Fruit fly (Drosophila melanogaster) whole organism, embryonic: ENCODE measurements around the gene Srp14.
A peak's percentile ranks its signal among the peaks of the same experiment; 100 is the strongest.

ENCODE experiments used
- Asciz ChIP-seq: fragments of 200-800 bp; sonication (Bioruptor generic); optimal IDR thresholded peaks from 2 replicates; lab custom pipeline; 2017; ENCODE audit warnings: missing biosample characterization, mild to moderate bottlenecking, missing genetic modification characterization, missing genetic modification reagents
- Blimp-1 ChIP-seq: fragments of 200-800 bp; sonication (Bioruptor generic); optimal IDR thresholded peaks from 3 replicates; lab custom pipeline; 2018; ENCODE audit warnings: missing biosample characterization, missing genetic modification characterization, mild to moderate bottlenecking, moderate library complexity, missing genetic modification reagents
- CG11085 ChIP-seq: fragments of 200-800 bp; sonication (Bioruptor generic); IDR thresholded peaks from 2 replicates; pipeline ENCODE4 v1.3.6; 2022; ENCODE audit warnings: missing biosample characterization, missing genetic modification characterization
- CG14710 ChIP-seq: fragments of 200-800 bp; sonication (Bioruptor generic); optimal IDR thresholded peaks from 3 replicates; lab custom pipeline; 2019; ENCODE audit warnings: missing biosample characterization, mild to moderate bottlenecking, missing genetic modification characterization, moderate library complexity
- CG14860 ChIP-seq: fragments of 200-800 bp; sonication (Bioruptor generic); IDR thresholded peaks from 3 replicates; pipeline ENCODE4 v1.3.6; 2022; ENCODE audit warnings: missing biosample characterization, missing genetic modification characterization; ENCODE audit not compliant: partially characterized antibody
- CG15011 ChIP-seq: fragments of 200-800 bp; sonication (Bioruptor generic); optimal IDR thresholded peaks from 3 replicates; lab custom pipeline; 2018; ENCODE audit warnings: missing biosample characterization, mild to moderate bottlenecking, missing genetic modification characterization
- CG15073 ChIP-seq: fragments of 200-800 bp; sonication (Bioruptor generic); optimal IDR thresholded peaks from 2 replicates; lab custom pipeline; 2016; ENCODE audit warnings: missing biosample characterization, missing genetic modification characterization
- CG1647 ChIP-seq: fragments of 200-800 bp; sonication (Bioruptor generic); optimal IDR thresholded peaks from 3 replicates; lab custom pipeline; 2016; ENCODE audit warnings: missing biosample characterization, missing genetic modification characterization
- CG16863 ChIP-seq: fragments of 200-800 bp; sonication (Bioruptor generic); optimal IDR thresholded peaks from 3 replicates; lab custom pipeline; 2016; ENCODE audit warnings: missing biosample characterization, missing genetic modification characterization
- CG17359 ChIP-seq: fragments of 200-800 bp; sonication (Bioruptor generic); optimal IDR thresholded peaks from 3 replicates; lab custom pipeline; 2018; ENCODE audit warnings: missing biosample characterization, mild to moderate bottlenecking, missing genetic modification characterization, moderate library complexity
- CG18011 ChIP-seq: fragments of 200-800 bp; sonication (Bioruptor generic); optimal IDR thresholded peaks from 2 replicates; lab custom pipeline; 2017; ENCODE audit warnings: missing biosample characterization, missing genetic modification characterization, mild to moderate bottlenecking, moderate library complexity, missing genotype
- CG33213 ChIP-seq: fragments of 200-800 bp; sonication (Bioruptor generic); optimal IDR thresholded peaks from 3 replicates; lab custom pipeline; 2016; ENCODE audit warnings: missing biosample characterization, missing genetic modification characterization
- CG34422 ChIP-seq: fragments of 200-800 bp; sonication (Bioruptor generic); IDR thresholded peaks from 3 replicates; pipeline ENCODE4 v1.3.6; 2022; ENCODE audit warnings: missing biosample characterization, missing genetic modification characterization
- CG42726 ChIP-seq: fragments of 200-800 bp; sonication (Bioruptor generic); IDR thresholded peaks from 2 replicates; pipeline ENCODE4 v1.3.6; 2022; ENCODE audit warnings: missing biosample characterization, missing genetic modification characterization; ENCODE audit not compliant: partially characterized antibody
- CG4328 ChIP-seq: fragments of 200-800 bp; sonication (Bioruptor generic); optimal IDR thresholded peaks from 3 replicates; lab custom pipeline; 2017; ENCODE audit warnings: missing biosample characterization, missing genetic modification reagents, missing genetic modification characterization
- CG8089 ChIP-seq: fragments of 200-800 bp; sonication (Bioruptor generic); optimal IDR thresholded peaks from 3 replicates; lab custom pipeline; 2016; ENCODE audit warnings: missing biosample characterization, missing genetic modification characterization
- CG9932 ChIP-seq: fragments of 200-800 bp; sonication (Bioruptor generic); IDR thresholded peaks from 2 replicates; pipeline ENCODE4 v1.3.6; 2022; ENCODE audit warnings: missing biosample characterization, missing genetic modification characterization
- Camta ChIP-seq: fragments of 200-800 bp; sonication (Bioruptor generic); optimal IDR thresholded peaks from 2 replicates; lab custom pipeline; 2016; ENCODE audit warnings: missing biosample characterization, missing genetic modification characterization
- CrebB ChIP-seq: fragments of 200-800 bp; sonication (Bioruptor generic); optimal IDR thresholded peaks from 3 replicates; lab custom pipeline; 2018; ENCODE audit warnings: missing biosample characterization, mild to moderate bottlenecking, missing genetic modification characterization
- Dip2 ChIP-seq: fragments of 200-800 bp; sonication (Bioruptor generic); IDR thresholded peaks from 2 replicates; pipeline ENCODE4 v1.3.6; 2022; ENCODE audit warnings: missing biosample characterization, missing genetic modification characterization
- Dip3 ChIP-seq: fragments of 200-800 bp; sonication (Bioruptor generic); optimal IDR thresholded peaks from 3 replicates; lab custom pipeline; 2016; ENCODE audit warnings: missing biosample characterization, missing genetic modification characterization
- Mrtf ChIP-seq: fragments of 200-800 bp; sonication (Bioruptor generic); IDR thresholded peaks from 3 replicates; pipeline ENCODE4 v1.3.6; 2022; ENCODE audit warnings: missing biosample characterization, missing genetic modification characterization
- Side ChIP-seq: fragments of 200-800 bp; sonication (Bioruptor generic); optimal IDR thresholded peaks from 2 replicates; lab custom pipeline; 2016; ENCODE audit warnings: missing biosample characterization, missing genetic modification characterization
- Usf ChIP-seq: fragments of 200-800 bp; sonication (Bioruptor generic); optimal IDR thresholded peaks from 2 replicates; lab custom pipeline; 2017; ENCODE audit warnings: missing genotype, missing biosample characterization, missing genetic modification characterization
- Vsx1 ChIP-seq: fragments of 200-800 bp; sonication (Bioruptor generic); optimal IDR thresholded peaks from 2 replicates; lab custom pipeline; 2017; ENCODE audit warnings: missing biosample characterization, mild to moderate bottlenecking, missing genetic modification characterization, missing genetic modification reagents
- al ChIP-seq: fragments of 200-800 bp; sonication (Bioruptor generic); IDR thresholded peaks from 2 replicates; pipeline ENCODE4 v1.3.6; 2022; ENCODE audit warnings: missing biosample characterization, missing genetic modification characterization
- ap ChIP-seq: fragments of 200-800 bp; sonication (Bioruptor generic); IDR thresholded peaks from 2 replicates; pipeline ENCODE4 v1.3.6; 2022; ENCODE audit warnings: missing biosample characterization, missing genetic modification characterization
- ash1 ChIP-seq: fragments of 200-800 bp; sonication (Bioruptor generic); optimal IDR thresholded peaks from 2 replicates; lab custom pipeline; 2018; ENCODE audit warnings: missing biosample characterization, mild to moderate bottlenecking, missing genetic modification characterization
- bigmax ChIP-seq: fragments of 200-800 bp; sonication (Bioruptor generic); optimal IDR thresholded peaks from 2 replicates; lab custom pipeline; 2018; ENCODE audit warnings: missing biosample characterization, mild to moderate bottlenecking, missing genetic modification characterization
- cwo ChIP-seq: fragments of 200-800 bp; sonication (Bioruptor generic); optimal IDR thresholded peaks from 3 replicates; lab custom pipeline; 2017; ENCODE audit warnings: missing biosample characterization, missing genetic modification characterization, mild to moderate bottlenecking, moderate library complexity, missing genetic modification reagents
- fd64A ChIP-seq: fragments of 200-800 bp; sonication (Bioruptor generic); optimal IDR thresholded peaks from 3 replicates; lab custom pipeline; 2018; ENCODE audit warnings: missing biosample characterization, mild to moderate bottlenecking, missing genetic modification characterization
- fu2 ChIP-seq: fragments of 200-800 bp; sonication (Bioruptor generic); optimal IDR thresholded peaks from 2 replicates; lab custom pipeline; 2016; ENCODE audit warnings: missing biosample characterization, missing genetic modification characterization
- grn ChIP-seq: fragments of 200-800 bp; sonication (Bioruptor generic); optimal IDR thresholded peaks from 3 replicates; lab custom pipeline; 2017; ENCODE audit warnings: missing biosample characterization, missing genetic modification characterization
- kay ChIP-seq: fragments of 200-800 bp; sonication (Bioruptor generic); optimal IDR thresholded peaks from 2 replicates; lab custom pipeline; 2016; ENCODE audit warnings: missing biosample characterization, missing genetic modification characterization
- kni ChIP-seq: fragments of 200-800 bp; sonication (Bioruptor generic); optimal IDR thresholded peaks from 3 replicates; lab custom pipeline; 2017; ENCODE audit warnings: mild to moderate bottlenecking, missing biosample characterization, missing genetic modification reagents, missing genetic modification characterization
- lov ChIP-seq, 2 experiments: fragments of 200-800 bp in 1 of 2; fragments of >200 bp in 1 of 2; sonication (Bioruptor generic) in 1 of 2; IDR thresholded peaks in 1 of 2; optimal IDR thresholded peaks in 1 of 2; 2 replicates in 1 of 2; 3 replicates in 1 of 2; pipeline versions ENCODE4 v1.3.6 to Lab custom; 2017 to 2022; ENCODE audit warnings: missing biosample characterization in 1 of 2, missing genetic modification characterization in 1 of 2
- mirr ChIP-seq: fragments of 200-800 bp; sonication (Bioruptor generic); optimal IDR thresholded peaks from 3 replicates; lab custom pipeline; 2018; ENCODE audit warnings: missing biosample characterization, mild to moderate bottlenecking, missing genetic modification characterization
- nau ChIP-seq: fragments of 200-800 bp; sonication (Bioruptor generic); optimal IDR thresholded peaks from 3 replicates; lab custom pipeline; 2017; ENCODE audit warnings: missing biosample characterization, mild to moderate bottlenecking, missing genetic modification characterization, missing genetic modification reagents
- odd ChIP-seq: fragments of 200-800 bp; sonication (Bioruptor generic); optimal IDR thresholded peaks from 2 replicates; lab custom pipeline; 2017; ENCODE audit warnings: missing biosample characterization, mild to moderate bottlenecking, missing genetic modification characterization
- pan ChIP-seq, 4 experiments: fragments of >200 bp in 3 of 4; fragments of 200-800 bp in 1 of 4; sonication (Bioruptor generic) in 1 of 4; optimal IDR thresholded peaks in 3 of 4; IDR thresholded peaks in 1 of 4; 2 replicates each; pipeline versions ENCODE4 v1.3.6 to Lab custom; 2017 to 2022; ENCODE audit warnings: missing biosample characterization in 2 of 4, missing genetic modification characterization in 2 of 4, mixed read lengths in 1 of 4
- pb ChIP-seq: fragments of 200-800 bp; sonication (Bioruptor generic); optimal IDR thresholded peaks from 3 replicates; lab custom pipeline; 2016; ENCODE audit warnings: missing biosample characterization, missing genetic modification characterization
- peb ChIP-seq: fragments of 200-800 bp; sonication (Bioruptor generic); IDR thresholded peaks from 2 replicates; pipeline ENCODE4 v1.3.6; 2022; ENCODE audit warnings: missing biosample characterization, missing genetic modification characterization
- so ChIP-seq: fragments of 200-800 bp; sonication (Bioruptor generic); IDR thresholded peaks from 3 replicates; pipeline ENCODE4 v1.3.6; 2022; ENCODE audit warnings: missing biosample characterization, missing genetic modification characterization
- sr ChIP-seq: fragments of 200-800 bp; sonication (Bioruptor generic); IDR thresholded peaks from 3 replicates; pipeline ENCODE4 v1.3.6; 2022; ENCODE audit warnings: missing biosample characterization, missing genetic modification characterization
- ssp ChIP-seq: fragments of 200-800 bp; sonication (Bioruptor generic); IDR thresholded peaks from 2 replicates; pipeline ENCODE4 v1.3.6; 2022; ENCODE audit warnings: missing biosample characterization, missing genetic modification characterization
- toy ChIP-seq: fragments of 200-800 bp; sonication (Bioruptor generic); IDR thresholded peaks from 2 replicates; pipeline ENCODE4 v1.3.6; 2022; ENCODE audit warnings: missing biosample characterization, missing genetic modification characterization
- z ChIP-seq: fragments of 200-800 bp; sonication (Bioruptor generic); IDR thresholded peaks from 3 replicates; pipeline ENCODE4 v1.3.6; 2022; ENCODE audit warnings: missing biosample characterization, missing genetic modification characterization

The Srp14 gene

dm6 chr3R:20587630-20588479, 7.9 kb downstream of the Srp14 start, which contains the start of gene Septin2 (continued):
- TF ChIP-seq pan (optimal IDR thresholded peaks at IDR 0.05; lab: Kevin White, UChicago) (no peak), pan (GFP tag; optimal IDR thresholded peaks at IDR 0.05 in 1 of 2, IDR thresholded peaks at IDR 0.05 in 1 of 2) (peak in 1 of 2 experiments; percentile 68), CG9932 (GFP tag; lab: Robert Waterston, UW) (no peak), ap (GFP tag; lab: Robert Waterston, UW) (peak; percentile 59), fu2 (GFP tag; lab: Kevin White, UChicago) (peak; percentile 6), CG1647 (peak; percentile 68), Dip3 (peak; percentile 14), Blimp-1 (GFP tag; lab: Kevin White, UChicago) (peak; percentile 79), CrebB (no peak), Mrtf (no peak; the same call in 2 of the 3 replicates), al (no peak), odd (peak; percentile 85), kni (GFP tag; lab: Kevin White, UChicago) (peak; percentile 71), CG42726 (GFP tag; lab: Robert Waterston, UW) (no peak), mirr (GFP tag; lab: Kevin White, UChicago) (no peak), peb (0 out of 2 replicates have a peak, but pooled peaks have one; percentile 15), toy (GFP tag; lab: Robert Waterston, UW) (no peak), fd64A (GFP tag; lab: Kevin White, UChicago) (peak; percentile 66), CG4328 (GFP tag; lab: Kevin White, UChicago) (peak; percentile 50), cwo (GFP tag; lab: Kevin White, UChicago) (peak; percentile 73), kay (GFP tag; lab: Kevin White, UChicago) (peak; percentile 68), CG15011 (GFP tag; lab: Kevin White, UChicago) (peak; percentile 68), grn (GFP tag; lab: Kevin White, UChicago) (no peak), Usf (GFP tag; lab: Kevin White, UChicago) (no peak), CG16863 (GFP tag; lab: Kevin White, UChicago) (peak; percentile 80), pb (GFP tag; lab: Kevin White, UChicago) (no peak), Camta (peak; percentile 53), CG15073 (peak; percentile 50), CG34422 (GFP tag; lab: Robert Waterston, UW) (peak; percentile 61), CG33213 (GFP tag; lab: Kevin White, UChicago) (peak; percentile 58), CG8089 (peak; percentile 51), CG17359 (tag; lab: Kevin White, UChicago) (peak; percentile 85), Vsx1 (GFP tag; lab: Kevin White, UChicago) (no peak), sr (GFP tag; lab: Robert Waterston, UW) (0 out of 3 replicates have a peak, but pooled peaks have one; percentile 18), CG18011 (GFP tag; lab: Kevin White, UChicago) (peak; percentile 31), Side (GFP tag; lab: Kevin White, UChicago) (peak; percentile 58), ash1 (GFP tag; lab: Kevin White, UChicago) (no peak), lov (optimal IDR thresholded peaks at IDR 0.05; lab: Kevin White, UChicago) (no peak), lov (GFP tag; IDR thresholded peaks at IDR 0.05; lab: Robert Waterston, UW) (0 out of 3 replicates have a peak, but pooled peaks have one; percentile 21), CG11085 (GFP tag; lab: Robert Waterston, UW) (no peak), ssp (GFP tag; lab: Robert Waterston, UW) (peak; percentile 56; the same call in 1 of the 2 replicates), so (peak; percentile 83; the same call in 2 of the 3 replicates), Dip2 (no peak), bigmax (GFP tag; lab: Kevin White, UChicago) (no peak), nau (GFP tag; lab: Kevin White, UChicago) (peak; percentile 36), Asciz (GFP tag; lab: Kevin White, UChicago) (peak; percentile 94), CG14860 (0 out of 3 replicates have a peak, but pooled peaks have one; percentile 33), z (GFP tag; lab: Robert Waterston, UW) (no peak), CG14710 (tag; lab: Kevin White, UChicago) (peak; percentile 85)
